Fruit fly (Drosophila melanogaster): ENCODE results near the gene Spase25.

DNA sequence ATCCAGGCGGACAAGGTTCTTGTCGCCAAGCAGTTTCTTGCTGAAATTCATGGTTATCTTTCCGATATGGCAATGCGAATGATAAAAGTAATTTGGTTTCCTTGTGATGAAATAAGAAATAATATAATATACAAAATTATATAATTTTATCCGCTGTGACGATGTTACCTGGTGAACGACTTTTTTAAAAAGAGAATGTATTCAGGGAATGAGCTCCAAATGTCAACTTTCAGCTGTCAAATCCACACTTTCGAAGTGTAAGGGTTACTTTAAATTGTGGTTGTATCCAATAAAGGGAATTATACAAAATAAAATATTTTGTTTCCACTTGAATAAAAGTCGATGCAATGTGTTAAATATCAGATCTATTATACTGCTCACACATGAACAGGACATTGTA, 6.4 kb downstream of the Spase25 start, which contains the start of gene CG33235:
- TF ChIP-seq insv (optimal IDR thresholded peaks at IDR 0.05) (no peak), Myc (optimal IDR thresholded peaks at IDR 0.05) (no peak), h (optimal IDR thresholded peaks at IDR 0.05) (no peak), psq (optimal IDR thresholded peaks at IDR 0.05) (no peak), Sin3A (optimal IDR thresholded peaks at IDR 0.05) (no peak)

Measured in Kc167 (cell line).